Worm (Caenorhabditis elegans): ENCODE data around the gene eif-3.G.

eif-3.G gene

ce11 chrII:8442717-8443223, at the start of gene eif-3.G:
TSS of gene eif-3.G (plus strand) at chrII:8442767.
- TF ChIP-seq madf-6 (GFP tag; IDR thresholded peaks at IDR 0.05) (peak; percentile 50), lin-54 (GFP tag; optimal IDR thresholded peaks at IDR 0.05) (peak; percentile 17), repo-1 (tag; optimal IDR thresholded peaks at IDR 0.05) (no peak), Y53G8AR.9 (GFP tag; conservative IDR thresholded peaks at IDR 0.05) (peak; percentile 51), athp-1 (tag; optimal IDR thresholded peaks at IDR 0.05) (no peak), attf-3 (GFP tag; conservative IDR thresholded peaks at IDR 0.05) (no peak), nhr-27 (tag; optimal IDR thresholded peaks at IDR 0.05) (no peak), lin-26 (GFP tag; IDR thresholded peaks at IDR 0.05) (0 out of 2 replicates have a peak, but pooled peaks have one; percentile 22), rcor-1 (GFP tag; IDR thresholded peaks at IDR 0.05) (no peak), madf-10 (tag; optimal IDR thresholded peaks at IDR 0.05) (no peak), rpc-1 (optimal IDR thresholded peaks at IDR 0.05) (no peak), rpc-1 (tag; optimal IDR thresholded peaks at IDR 0.05) (no peak), hsf-1 (GFP tag; IDR thresholded peaks at IDR 0.05) (0 out of 2 replicates have a peak, but pooled peaks have one; percentile 39), D2030.7 (GFP tag; IDR thresholded peaks at IDR 0.05) (peak; percentile 34; the same call in 1 of the 2 replicates)

ce11 chrII:8394205-8394604, 48.4 kb upstream of the eif-3.G start, which contains the start of gene F49E12.8:
TSS of gene F49E12.8 (minus strand) at chrII:8394305.
- TF ChIP-seq F49E8.2 (tag; optimal IDR thresholded peaks at IDR 0.05; ENCODE audit: insufficient read depth) (no peak), B0019.2 (GFP tag; conservative IDR thresholded peaks at IDR 0.05) (no peak), bed-1 (GFP tag; IDR thresholded peaks at IDR 0.05) (no peak), lir-1 (GFP tag; conservative IDR thresholded peaks at IDR 0.05) (no peak), atf-7 (tag; optimal IDR thresholded peaks at IDR 0.05) (no peak), Y79H2A.3 (GFP tag; conservative IDR thresholded peaks at IDR 0.05) (no peak), K12H6.12 (tag; optimal IDR thresholded peaks at IDR 0.05) (no peak), zim-3 (tag; optimal IDR thresholded peaks at IDR 0.05) (no peak), fkh-3 (tag; optimal IDR thresholded peaks at IDR 0.05) (no peak)

ce11 chrII:8396041-8396440, 46.5 kb upstream of the eif-3.G start, which contains the start of gene F49E12.7:
TSS of gene F49E12.7 (minus strand) at chrII:8396141.
- no peak for TF ChIP-seq snpc-1.3 (tag; optimal IDR thresholded peaks at IDR 0.05; ENCODE audit: insufficient read depth)
- no peak for TF ChIP-seq ceh-27 (GFP tag; optimal IDR thresholded peaks at IDR 0.05)
- no peak for TF ChIP-seq zim-3 (tag; optimal IDR thresholded peaks at IDR 0.05)
- no peak for TF ChIP-seq rcor-1 (GFP tag; IDR thresholded peaks at IDR 0.05)
- no peak for TF ChIP-seq hrde-1 (tag; optimal IDR thresholded peaks at IDR 0.05; ENCODE audit: borderline replicate concordance)
- TF ChIP-seq ztf-28 (GFP tag; IDR thresholded peaks at IDR 0.05): no peak
- TF ChIP-seq F57A8.1 (GFP tag; optimal IDR thresholded peaks at IDR 0.05): no peak
- TF ChIP-seq B0019.2 (GFP tag; conservative IDR thresholded peaks at IDR 0.05): no peak
- no peak for TF ChIP-seq T07F8.4 (tag; optimal IDR thresholded peaks at IDR 0.05)
- no peak for TF ChIP-seq lin-35 (GFP tag; optimal IDR thresholded peaks at IDR 0.05)
- no peak for TF ChIP-seq ekl-4 (GFP tag; IDR thresholded peaks at IDR 0.05)
- TF ChIP-seq nhr-80 (tag; optimal IDR thresholded peaks at IDR 0.05): no peak
- no peak for TF ChIP-seq mcd-1 (GFP tag; IDR thresholded peaks at IDR 0.05)
- TF ChIP-seq tbx-9 (tag; optimal IDR thresholded peaks at IDR 0.05; ENCODE audit: borderline replicate concordance): no peak
- TF ChIP-seq B0336.3 (GFP tag; IDR thresholded peaks at IDR 0.05): no peak
- TF ChIP-seq atf-7 (tag; optimal IDR thresholded peaks at IDR 0.05): no peak

Data from whole organism, young adult.